Worm (Caenorhabditis elegans) whole organism, L1 larva: ENCODE measurements around the gene ugt-22.

ENCODE experiments used
- aha-1 ChIP-seq: fragments of 150-350 bp; optimal IDR thresholded peaks from 2 replicates; lab custom pipeline; 2014; ENCODE audit warnings: missing biosample characterization, missing genetic modification characterization
- ceh-8 ChIP-seq: fragments of 200-800 bp; sonication (Bioruptor generic); optimal IDR thresholded peaks from 2 replicates; lab custom pipeline; 2018; ENCODE audit warnings: mild to moderate bottlenecking, missing genetic modification characterization, moderate library complexity, missing compliant biosample characterization
- lin-13 ChIP-seq: fragments of 150-350 bp; optimal IDR thresholded peaks from 2 replicates; lab custom pipeline; 2014; ENCODE audit warnings: missing biosample characterization, missing genetic modification reagents, missing genetic modification characterization

DNA sequence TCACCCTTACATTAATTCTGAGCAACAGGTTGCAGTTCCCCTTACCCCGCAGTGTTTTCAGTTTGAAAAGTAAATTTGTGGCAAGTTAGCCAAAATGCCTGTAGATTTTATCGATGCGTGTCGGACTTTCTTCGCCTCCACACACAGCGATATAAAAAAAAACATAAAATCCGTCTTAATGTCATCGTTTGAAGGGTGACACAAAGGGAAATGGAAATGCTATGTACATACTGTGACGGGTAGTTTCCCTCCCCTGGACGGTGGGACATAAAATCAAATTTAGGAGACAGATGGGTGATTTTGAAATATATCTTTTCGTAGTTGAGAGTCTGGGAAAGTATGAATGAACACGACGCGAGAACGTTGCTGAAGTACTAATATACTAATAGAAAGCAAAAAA is 53.5 kb downstream of the ugt-22 start:
- no peak for TF ChIP-seq lin-13 (GFP tag; lab: Kevin White, UChicago)
- no peak for TF ChIP-seq aha-1 (tag; lab: Kevin White, UChicago)
- TF ChIP-seq ceh-8 = no peak
